Worm (Caenorhabditis elegans) whole organism, L2 larva: ENCODE measurements around the gene sri-72.

Source experiments
- C34F6.9 ChIP-seq: fragments of 150-350 bp; optimal IDR thresholded peaks from 2 replicates; lab custom pipeline; 2014; ENCODE audit warnings: missing biosample characterization, missing genetic modification characterization
- F13H6.1 ChIP-seq: sonication (generic microtip); optimal IDR thresholded peaks from 2 replicates; lab custom pipeline; 2016; ENCODE audit warnings: missing genetic modification characterization, missing compliant biosample characterization
- Y55F3AM.14 ChIP-seq: fragments of 200-800 bp; sonication (Bioruptor generic); optimal IDR thresholded peaks from 2 replicates; lab custom pipeline; 2018; ENCODE audit warnings: mild to moderate bottlenecking, missing genetic modification characterization, missing compliant biosample characterization
- blmp-1 ChIP-seq: sonication (generic microtip); optimal IDR thresholded peaks from 2 replicates; lab custom pipeline; 2017; ENCODE audit warnings: missing genetic modification characterization, mild to moderate bottlenecking, missing compliant biosample characterization, antibody characterized with exemption, moderate library complexity; ENCODE audit not compliant: insufficient read depth
- ceh-16 ChIP-seq: fragments of 150-350 bp; optimal IDR thresholded peaks from 2 replicates; lab custom pipeline; 2014; ENCODE audit warnings: missing biosample characterization, missing genetic modification characterization
- ceh-82 ChIP-seq: fragments of 150-350 bp; optimal IDR thresholded peaks from 2 replicates; lab custom pipeline; 2014; ENCODE audit warnings: missing biosample characterization, missing genetic modification characterization
- crh-2 ChIP-seq: sonication (generic microtip); optimal IDR thresholded peaks from 2 replicates; lab custom pipeline; 2017; ENCODE audit warnings: missing biosample characterization, missing genetic modification characterization
- dmd-4 ChIP-seq: sonication (generic microtip); optimal IDR thresholded peaks from 2 replicates; lab custom pipeline; 2017; ENCODE audit warnings: missing biosample characterization, missing genetic modification characterization
- egl-27 ChIP-seq: sonication (generic microtip); optimal IDR thresholded peaks from 3 replicates; lab custom pipeline; 2017; ENCODE audit warnings: missing biosample characterization, missing genetic modification reagents, missing genetic modification characterization
- elt-1 ChIP-seq: fragments of 150-350 bp; optimal IDR thresholded peaks from 2 replicates; lab custom pipeline; 2014; ENCODE audit warnings: missing biosample characterization, missing genetic modification characterization
- elt-3 ChIP-seq: sonication (generic microtip); optimal IDR thresholded peaks from 2 replicates; lab custom pipeline; 2017; ENCODE audit warnings: missing biosample characterization, missing genetic modification characterization
- fos-1 ChIP-seq: fragments of 150-350 bp; optimal IDR thresholded peaks from 2 replicates; lab custom pipeline; 2014; ENCODE audit warnings: missing biosample characterization, missing genetic modification characterization
- gmeb-1 ChIP-seq: fragments of 150-350 bp; optimal IDR thresholded peaks from 2 replicates; lab custom pipeline; 2014; ENCODE audit warnings: missing biosample characterization, missing genetic modification characterization
- lin-13 ChIP-seq: fragments of 150-350 bp; optimal IDR thresholded peaks from 2 replicates; lab custom pipeline; 2014; ENCODE audit warnings: missing biosample characterization, missing genetic modification reagents, missing genetic modification characterization
- lin-39 ChIP-seq: fragments of 150-350 bp; optimal IDR thresholded peaks from 2 replicates; lab custom pipeline; 2014; ENCODE audit warnings: missing biosample characterization, missing genetic modification reagents, missing genetic modification characterization
- mab-5 ChIP-seq: fragments of 150-350 bp; optimal IDR thresholded peaks from 2 replicates; lab custom pipeline; 2014; ENCODE audit warnings: missing biosample characterization, missing genetic modification characterization
- mdl-1 ChIP-seq, 2 experiments: fragments of 150-350 bp in 1 of 2; sonication (generic microtip) in 1 of 2; optimal IDR thresholded peaks; 2 replicates each; lab custom pipeline; 2017; ENCODE audit warnings: missing biosample characterization in 2 of 2, missing genetic modification characterization in 2 of 2
- nhr-11 ChIP-seq: fragments of 150-350 bp; optimal IDR thresholded peaks from 2 replicates; lab custom pipeline; 2014; ENCODE audit warnings: missing biosample characterization, missing genetic modification characterization
- nhr-12 ChIP-seq: fragments of 150-350 bp; optimal IDR thresholded peaks from 2 replicates; lab custom pipeline; 2014; ENCODE audit warnings: missing biosample characterization, missing genetic modification characterization
- nhr-129 ChIP-seq: fragments of 150-350 bp; optimal IDR thresholded peaks from 2 replicates; lab custom pipeline; 2014; ENCODE audit warnings: missing biosample characterization, missing genetic modification characterization
- nhr-21 ChIP-seq: fragments of 150-350 bp; optimal IDR thresholded peaks from 2 replicates; lab custom pipeline; 2014; ENCODE audit warnings: missing biosample characterization, missing genetic modification characterization
- nhr-23 ChIP-seq: fragments of 150-350 bp; optimal IDR thresholded peaks from 2 replicates; lab custom pipeline; 2014; ENCODE audit warnings: missing biosample characterization, missing genetic modification reagents, missing genetic modification characterization
- nhr-237 ChIP-seq: fragments of 150-350 bp; optimal IDR thresholded peaks from 2 replicates; lab custom pipeline; 2014; ENCODE audit warnings: missing biosample characterization, missing genetic modification characterization
- nhr-25 ChIP-seq: fragments of 150-350 bp; sonication (generic microtip); optimal IDR thresholded peaks from 3 replicates; lab custom pipeline; 2014; ENCODE audit warnings: missing biosample characterization, missing genetic modification characterization
- nhr-77 ChIP-seq: fragments of 150-350 bp; optimal IDR thresholded peaks from 2 replicates; lab custom pipeline; 2014; ENCODE audit warnings: missing biosample characterization, missing genetic modification characterization
- sem-4 ChIP-seq: fragments of 150-350 bp; optimal IDR thresholded peaks from 2 replicates; lab custom pipeline; 2014; ENCODE audit warnings: missing biosample characterization, missing genetic modification reagents, missing genetic modification characterization
- skn-1 ChIP-seq: sonication (generic microtip); optimal IDR thresholded peaks from 2 replicates; lab custom pipeline; 2017; ENCODE audit warnings: missing biosample characterization, missing genetic modification characterization
- sma-9 ChIP-seq, 2 experiments: fragments of 150-350 bp in 1 of 2; sonication (generic microtip) in 1 of 2; optimal IDR thresholded peaks; 2 replicates each; lab custom pipeline; 2014 to 2016; ENCODE audit warnings: missing genetic modification characterization in 2 of 2, mild to moderate bottlenecking in 1 of 2, missing biosample characterization in 1 of 2, missing compliant biosample characterization in 1 of 2, missing genetic modification reagents in 1 of 2, moderate library complexity in 1 of 2
- snpc-4 ChIP-seq: fragments of 150-350 bp; optimal IDR thresholded peaks from 2 replicates; lab custom pipeline; 2014; ENCODE audit warnings: missing biosample characterization, missing genetic modification characterization

sri-72 gene

DNA sequence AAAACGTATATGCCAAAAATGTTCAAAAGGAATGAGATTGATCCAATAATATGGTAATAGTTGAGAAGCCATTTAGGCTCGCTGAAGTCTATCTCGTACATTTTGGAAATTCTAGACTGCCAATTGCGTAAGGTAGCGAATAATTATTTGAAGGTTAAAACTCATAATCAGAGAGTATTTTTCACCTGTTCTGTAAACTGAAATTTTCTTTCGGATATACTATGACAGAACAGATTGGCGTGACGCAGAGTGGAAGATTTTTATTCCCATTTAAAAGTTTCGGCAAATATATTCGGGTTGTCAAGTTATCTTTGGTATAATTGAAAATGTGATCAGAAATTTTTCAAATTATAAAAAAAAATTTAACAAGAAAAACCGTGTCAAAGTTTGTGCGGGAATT, at the start of gene sri-72:
TSS of gene sri-72 (minus strand) at position 101 of the 400 bp plus-strand sequence.
- TF ChIP-seq nhr-77 (tag; lab: Kevin White, UChicago): no peak
- no peak for TF ChIP-seq skn-1
- TF ChIP-seq snpc-4 (tag; lab: Kevin White, UChicago): no peak
- no peak for TF ChIP-seq nhr-21 (tag; lab: Kevin White, UChicago)
- no peak for TF ChIP-seq nhr-23

- TF ChIP-seq mdl-1 (tag; optimal IDR thresholded peaks at IDR 0.05; lab: Kevin White, UChicago) (no peak), ceh-82 (tag; lab: Kevin White, UChicago) (no peak), fos-1 (tag; lab: Kevin White, UChicago) (peak; percentile 49), egl-27 (tag; lab: Kevin White, UChicago) (no peak), nhr-11 (no peak)
These were observed 47.3 kb upstream of the sri-72 start, which contains the start of gene F48G7.13 for ce11 chrV:615275-615674. F48G7.13 (plus strand) TSS chrV:615575.

- TF ChIP-seq sma-9 (GFP tag; optimal IDR thresholded peaks at IDR 0.05; lab: Kevin White, UChicago): peak; percentile 57
- no peak for TF ChIP-seq sma-9 (tag; optimal IDR thresholded peaks at IDR 0.05; lab: Kevin White, UChicago)
- TF ChIP-seq fos-1 (tag; lab: Kevin White, UChicago): peak; percentile 8
- TF ChIP-seq nhr-129: peak; percentile 71
- TF ChIP-seq crh-2: peak; percentile 29
- TF ChIP-seq lin-39: no peak
- TF ChIP-seq, all 48 proteins: peak for 4
These were observed 42.2 kb upstream of the sri-72 start, which contains the start of gene nhr-90 for ce11 chrV:610217-610616. nhr-90 (plus strand) TSS chrV:610512.

DNA sequence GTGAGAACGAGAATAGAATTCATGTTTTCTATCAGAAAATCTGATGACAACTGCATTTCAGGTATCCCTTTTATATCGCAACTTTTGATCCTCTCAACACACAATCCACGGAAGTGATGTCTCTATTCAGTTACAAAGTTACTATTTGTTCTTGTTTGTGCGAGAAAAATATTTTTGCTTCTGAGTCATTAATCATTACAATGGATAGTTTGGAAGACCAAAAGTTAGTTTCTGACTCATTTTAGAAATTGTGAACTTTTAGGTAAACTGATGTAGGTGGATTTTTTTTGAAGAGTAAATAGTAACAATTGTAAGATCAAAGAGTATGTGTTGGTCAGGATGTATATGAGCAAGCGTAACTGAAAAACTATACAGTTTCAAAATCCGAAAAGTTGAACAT, 41.7 kb upstream of the sri-72 start, which contains the start of gene srlf-36:
TSS of gene srlf-36 (minus strand) at position 101 of the 400 bp plus-strand sequence.
- TF ChIP-seq mdl-1 (tag; optimal IDR thresholded peaks at IDR 0.05; lab: Kevin White, UChicago) (no peak), nhr-237 (tag; lab: Kevin White, UChicago) (no peak), elt-1 (no peak), mab-5 (tag; lab: Kevin White, UChicago) (no peak), blmp-1 (tag; lab: Kevin White, UChicago) (no peak), F13H6.1 (no peak), lin-13 (GFP tag; lab: Kevin White, UChicago) (no peak), Y55F3AM.14 (no peak), sem-4 (tag; lab: Kevin White, UChicago) (no peak), nhr-25 (tag; lab: Kevin White, UChicago) (no peak), nhr-21 (tag; lab: Kevin White, UChicago) (no peak)

DNA sequence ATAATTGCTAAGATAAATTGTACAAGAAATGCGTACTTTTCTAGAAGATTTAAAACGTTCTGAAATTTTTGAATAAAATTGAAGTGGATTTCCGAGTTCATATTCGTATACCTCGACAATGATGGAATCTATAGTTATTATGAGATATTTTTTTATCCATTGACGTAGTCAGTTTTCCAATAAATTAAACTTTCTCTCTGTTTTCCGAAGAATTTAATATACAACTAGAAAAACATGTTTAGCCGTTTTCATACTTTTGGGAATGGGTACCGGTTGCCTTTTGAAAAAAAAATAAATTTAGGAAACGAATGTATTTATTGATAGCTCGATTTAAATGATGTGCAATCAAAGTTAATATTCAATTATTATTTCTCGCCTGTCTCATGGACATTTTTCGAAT, 40.8 kb upstream of the sri-72 start, which contains the start of gene srw-109:
TSS of gene srw-109 (minus strand) at position 101 of the 400 bp plus-strand sequence.
- TF ChIP-seq C34F6.9: no peak
- TF ChIP-seq nhr-12 (tag; lab: Kevin White, UChicago): no peak
- TF ChIP-seq nhr-23: no peak
- TF ChIP-seq mdl-1 (tag; optimal IDR thresholded peaks at IDR 0.05; lab: Kevin White, UChicago): no peak
- no peak for TF ChIP-seq dmd-4 (tag; lab: Kevin White, UChicago)
- TF ChIP-seq nhr-129: no peak
- no peak for TF ChIP-seq Y55F3AM.14

DNA sequence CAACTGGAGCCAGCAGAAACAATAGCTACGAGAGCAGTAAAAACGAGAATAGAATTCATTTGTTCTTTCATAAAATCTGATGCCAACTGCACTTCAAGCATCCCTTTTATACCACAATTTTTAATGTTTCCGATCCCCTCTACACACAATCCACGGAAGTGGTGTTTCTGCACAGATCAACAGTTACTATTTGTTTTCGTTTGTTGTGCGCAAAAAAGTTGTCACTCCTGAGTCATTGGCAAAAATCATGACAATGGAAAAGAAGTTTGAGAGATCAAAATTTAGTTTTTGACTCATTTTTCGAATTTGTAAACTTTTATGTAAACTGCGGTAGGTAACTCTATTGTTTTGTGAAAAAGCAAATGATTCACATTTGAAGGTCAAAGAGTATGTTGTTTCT, 36.1 kb upstream of the sri-72 start, which contains the start of gene srlf-37:
TSS of gene srlf-37 (minus strand) at position 101 of the 400 bp plus-strand sequence.
- no peak for TF ChIP-seq gmeb-1 (tag; lab: Kevin White, UChicago)
- TF ChIP-seq nhr-23: no peak
- no peak for TF ChIP-seq fos-1 (tag; lab: Kevin White, UChicago)
- no peak for TF ChIP-seq ceh-16 (tag; lab: Kevin White, UChicago)

- TF ChIP-seq mab-5 (tag; lab: Kevin White, UChicago) (no peak), nhr-77 (tag; lab: Kevin White, UChicago) (no peak), elt-3 (tag; lab: Kevin White, UChicago) (no peak)
These were observed 32.2 kb upstream of the sri-72 start, which contains the start of gene nhr-251 for ce11 chrV:600231-600630. nhr-251 (plus strand) TSS chrV:600531.
